Worm (Caenorhabditis elegans): ENCODE data around the gene Y102A5C.36.

Gene Y102A5C.36

DNA sequence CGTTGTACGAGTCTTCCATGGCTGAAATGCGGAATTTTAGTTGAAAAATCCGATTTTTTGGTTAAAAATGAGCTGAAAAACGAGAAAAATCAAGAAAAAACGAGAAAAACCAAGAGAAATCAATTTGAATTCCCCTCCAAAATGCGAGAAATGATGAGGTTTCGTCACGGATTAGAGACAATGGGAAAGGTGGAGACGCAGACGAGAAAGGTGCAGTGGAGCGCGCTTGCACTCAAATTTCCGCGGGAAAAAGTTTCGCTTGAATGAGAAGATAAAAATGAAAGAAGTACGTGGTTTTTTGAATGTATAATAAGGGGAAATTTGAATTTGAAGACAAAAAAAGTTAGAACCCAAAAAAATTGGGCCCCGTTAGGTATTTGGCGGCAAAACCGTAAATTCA is 38.4 kb upstream of the Y102A5C.36 start, which contains the start of gene efl-1 (continued):
- TF ChIP-seq ceh-100 (GFP tag; IDR thresholded peaks at IDR 0.05) (no peak), him-1 (tag; optimal IDR thresholded peaks at IDR 0.05) (peak; percentile 28), lag-1 (GFP tag; IDR thresholded peaks at IDR 0.05) (no peak), tbx-9 (tag; optimal IDR thresholded peaks at IDR 0.05; ENCODE audit: borderline replicate concordance) (no peak), rec-8 (tag; optimal IDR thresholded peaks at IDR 0.05) (no peak), snpc-1.1 (tag; optimal IDR thresholded peaks at IDR 0.05; ENCODE audit: insufficient read depth) (peak; percentile 86), atf-7 (tag; optimal IDR thresholded peaks at IDR 0.05) (no peak), ama-1 (optimal IDR thresholded peaks at IDR 0.05) (no peak), ama-1 (GFP tag; optimal IDR thresholded peaks at IDR 0.05) (no peak), mcd-1 (GFP tag; IDR thresholded peaks at IDR 0.05) (peak; percentile 99), athp-1 (tag; optimal IDR thresholded peaks at IDR 0.05) (peak; percentile 76), F37B4.10 (GFP tag; IDR thresholded peaks at IDR 0.05) (no peak), efl-1 (GFP tag; optimal IDR thresholded peaks at IDR 0.05) (no peak), pbrm-1 (GFP tag; IDR thresholded peaks at IDR 0.05) (peak; percentile 96), sdz-38 (tag; optimal IDR thresholded peaks at IDR 0.05) (no peak), Y67H2A.10 (GFP tag; conservative IDR thresholded peaks at IDR 0.05) (no peak), pha-4 (tag; optimal IDR thresholded peaks at IDR 0.05) (peak; percentile 82), T07F8.4 (tag; optimal IDR thresholded peaks at IDR 0.05) (no peak), F55B11.4 (tag; optimal IDR thresholded peaks at IDR 0.05; ENCODE audit: borderline replicate concordance, insufficient read depth) (no peak), ztf-22 (GFP tag; optimal IDR thresholded peaks at IDR 0.05) (no peak), unc-62 (GFP tag; optimal IDR thresholded peaks at IDR 0.05) (no peak), xnd-1 (tag; optimal IDR thresholded peaks at IDR 0.05) (peak; percentile 20), ceh-91 (GFP tag; IDR thresholded peaks at IDR 0.05) (no peak), ZK185.1 (tag; optimal IDR thresholded peaks at IDR 0.05; ENCODE audit: poor library complexity, severe bottlenecking) (no peak), unc-130 (GFP tag; optimal IDR thresholded peaks at IDR 0.05) (no peak), F57C9.4 (tag; optimal IDR thresholded peaks at IDR 0.05) (no peak), B0019.2 (GFP tag; conservative IDR thresholded peaks at IDR 0.05) (no peak), repo-1 (tag; optimal IDR thresholded peaks at IDR 0.05) (no peak), nhr-179 (tag; optimal IDR thresholded peaks at IDR 0.05) (no peak), dpl-1 (GFP tag; optimal IDR thresholded peaks at IDR 0.05) (peak; percentile 98), C17E4.6 (GFP tag; IDR thresholded peaks at IDR 0.05) (peak; percentile 38; the same call in 1 of the 2 replicates), nhr-80 (tag; optimal IDR thresholded peaks at IDR 0.05) (no peak), zfh-2 (GFP tag; conservative IDR thresholded peaks at IDR 0.05) (no peak), F39B2.1 (GFP tag; IDR thresholded peaks at IDR 0.05) (no peak), B0336.3 (GFP tag; IDR thresholded peaks at IDR 0.05) (peak; percentile 67; the same call in 1 of the 2 replicates)

ce11 chrV:16958975-16959374 is 31.7 kb upstream of the Y102A5C.36 start:
- TF ChIP-seq nfyb-1 (GFP tag; IDR thresholded peaks at IDR 0.05) (peak; percentile 15; the same call in 1 of the 2 replicates), nhr-179 (tag; optimal IDR thresholded peaks at IDR 0.05) (no peak)

- TF ChIP-seq F39B2.1 (GFP tag; IDR thresholded peaks at IDR 0.05) (no peak), ama-1 (optimal IDR thresholded peaks at IDR 0.05) (no peak), ama-1 (GFP tag; optimal IDR thresholded peaks at IDR 0.05) (no peak), ceh-40 (GFP tag; IDR thresholded peaks at IDR 0.05) (no peak), aptf-3 (GFP tag; IDR thresholded peaks at IDR 0.05) (no peak), T07F8.4 (tag; optimal IDR thresholded peaks at IDR 0.05) (no peak), fkh-3 (tag; optimal IDR thresholded peaks at IDR 0.05) (no peak), snpc-1.1 (tag; optimal IDR thresholded peaks at IDR 0.05; ENCODE audit: insufficient read depth) (no peak), ceh-58 (GFP tag; IDR thresholded peaks at IDR 0.05) (no peak), cebp-2 (GFP tag; IDR thresholded peaks at IDR 0.05) (no peak), madf-8 (GFP tag; conservative IDR thresholded peaks at IDR 0.05) (no peak), attf-6 (GFP tag; IDR thresholded peaks at IDR 0.05) (no peak)
These were observed 29.0 kb upstream of the Y102A5C.36 start, which contains the start of gene clec-239 for ce11 chrV:16956229-16956628. Gene clec-239 (plus strand): TSS chrV:16956529.
